Worm (Caenorhabditis elegans): ENCODE measurements around the gene T07E3.3.

The T07E3.3 gene

ce11 chrIII:6903056-6903977, at the start of gene T07E3.3, which contains the start of gene brc-2:
Gene T07E3.3 (plus strand): TSS chrIII:6903877.
Gene brc-2 (minus strand): TSS chrIII:6903106.
- TF ChIP-seq pes-1 (GFP tag; IDR thresholded peaks at IDR 0.05) (no peak), tbx-11 (GFP tag; IDR thresholded peaks at IDR 0.05) (no peak), F13C5.2 (tag; optimal IDR thresholded peaks at IDR 0.05) (no peak), ama-1 (optimal IDR thresholded peaks at IDR 0.05) (no peak), sea-1 (GFP tag; conservative IDR thresholded peaks at IDR 0.05) (no peak), hnd-1 (tag; optimal IDR thresholded peaks at IDR 0.05) (no peak), scrt-1 (GFP tag; IDR thresholded peaks at IDR 0.05) (no peak), B0310.2 (tag; optimal IDR thresholded peaks at IDR 0.05) (no peak), hmg-4 (GFP tag; optimal IDR thresholded peaks at IDR 0.05) (no peak), flt-1 (GFP tag; IDR thresholded peaks at IDR 0.05) (no peak), ceh-13 (GFP tag; optimal IDR thresholded peaks at IDR 0.05) (no peak), ets-7 (tag; optimal IDR thresholded peaks at IDR 0.05) (no peak), ceh-36 (tag; optimal IDR thresholded peaks at IDR 0.05) (no peak), hmbx-1 (tag; optimal IDR thresholded peaks at IDR 0.05) (no peak), tbx-37 (GFP tag; conservative IDR thresholded peaks at IDR 0.05) (no peak), tra-4 (tag; optimal IDR thresholded peaks at IDR 0.05) (no peak)

DNA sequence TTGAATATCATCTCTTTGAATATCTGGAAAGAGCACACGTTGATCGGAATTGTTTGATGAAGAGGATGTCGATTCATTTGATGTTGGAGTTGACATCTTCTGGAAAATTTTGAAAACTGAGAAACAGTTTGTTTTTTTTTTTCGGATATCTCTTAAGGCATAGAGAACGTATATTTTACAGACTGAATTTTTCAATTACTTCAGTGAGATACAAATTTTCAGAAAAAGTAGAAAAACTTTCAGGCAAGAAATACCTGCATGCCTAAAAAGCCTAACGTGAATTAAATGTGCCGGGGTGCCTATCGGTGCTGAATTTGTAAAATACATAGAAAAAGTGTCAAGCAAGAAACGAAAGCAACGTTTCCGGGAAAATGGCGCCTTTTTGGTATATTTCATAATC, 47.0 kb upstream of the T07E3.3 start, which contains the start of gene zak-1:
Gene zak-1 (minus strand): TSS at position 101 of the 400 bp plus-strand sequence.
- no peak for TF ChIP-seq hnd-1 (tag; optimal IDR thresholded peaks at IDR 0.05)
- TF ChIP-seq F13C5.2 (tag; optimal IDR thresholded peaks at IDR 0.05): no peak
- no peak for TF ChIP-seq hmg-4 (GFP tag; optimal IDR thresholded peaks at IDR 0.05)
- TF ChIP-seq ceh-36 (tag; optimal IDR thresholded peaks at IDR 0.05): no peak
- TF ChIP-seq scrt-1 (GFP tag; IDR thresholded peaks at IDR 0.05): no peak
- no peak for TF ChIP-seq ets-7 (tag; optimal IDR thresholded peaks at IDR 0.05)
- no peak for TF ChIP-seq flt-1 (GFP tag; IDR thresholded peaks at IDR 0.05)
- no peak for TF ChIP-seq tra-4 (tag; optimal IDR thresholded peaks at IDR 0.05)

- TF ChIP-seq scrt-1 (GFP tag; IDR thresholded peaks at IDR 0.05): no peak
- no peak for TF ChIP-seq tbx-11 (GFP tag; IDR thresholded peaks at IDR 0.05)
- TF ChIP-seq sea-1 (GFP tag; conservative IDR thresholded peaks at IDR 0.05): no peak
- TF ChIP-seq flt-1 (GFP tag; IDR thresholded peaks at IDR 0.05): no peak
- no peak for TF ChIP-seq B0310.2 (tag; optimal IDR thresholded peaks at IDR 0.05)
- no peak for TF ChIP-seq hmg-4 (GFP tag; optimal IDR thresholded peaks at IDR 0.05)
- TF ChIP-seq ceh-36 (tag; optimal IDR thresholded peaks at IDR 0.05): no peak
- TF ChIP-seq ceh-13 (GFP tag; optimal IDR thresholded peaks at IDR 0.05): no peak
- no peak for TF ChIP-seq F13C5.2 (tag; optimal IDR thresholded peaks at IDR 0.05)
- TF ChIP-seq hmbx-1 (tag; optimal IDR thresholded peaks at IDR 0.05): no peak
- no peak for TF ChIP-seq aly-1 (tag; optimal IDR thresholded peaks at IDR 0.05)
- no peak for TF ChIP-seq tbx-37 (GFP tag; conservative IDR thresholded peaks at IDR 0.05)
- TF ChIP-seq pes-1 (GFP tag; IDR thresholded peaks at IDR 0.05): no peak
- TF ChIP-seq tra-4 (tag; optimal IDR thresholded peaks at IDR 0.05): no peak
- no peak for TF ChIP-seq ama-1 (optimal IDR thresholded peaks at IDR 0.05)
- TF ChIP-seq hnd-1 (tag; optimal IDR thresholded peaks at IDR 0.05): no peak
Observed at ce11 chrIII:6857390-6857848, 46.3 kb upstream of the T07E3.3 start.

- TF ChIP-seq ets-7 (tag; optimal IDR thresholded peaks at IDR 0.05): no peak
- no peak for TF ChIP-seq F13C5.2 (tag; optimal IDR thresholded peaks at IDR 0.05)
- TF ChIP-seq hmg-4 (GFP tag; optimal IDR thresholded peaks at IDR 0.05): no peak
- no peak for TF ChIP-seq ceh-13 (GFP tag; optimal IDR thresholded peaks at IDR 0.05)
- no peak for TF ChIP-seq tbx-37 (GFP tag; conservative IDR thresholded peaks at IDR 0.05)
- TF ChIP-seq flt-1 (GFP tag; IDR thresholded peaks at IDR 0.05): no peak
- no peak for TF ChIP-seq B0310.2 (tag; optimal IDR thresholded peaks at IDR 0.05)
- TF ChIP-seq tra-4 (tag; optimal IDR thresholded peaks at IDR 0.05): no peak
- TF ChIP-seq aly-1 (tag; optimal IDR thresholded peaks at IDR 0.05): no peak
- no peak for TF ChIP-seq hmbx-1 (tag; optimal IDR thresholded peaks at IDR 0.05)
- TF ChIP-seq scrt-1 (GFP tag; IDR thresholded peaks at IDR 0.05): no peak
- TF ChIP-seq ceh-36 (tag; optimal IDR thresholded peaks at IDR 0.05): no peak
- TF ChIP-seq hnd-1 (tag; optimal IDR thresholded peaks at IDR 0.05): no peak
- no peak for TF ChIP-seq tbx-11 (GFP tag; IDR thresholded peaks at IDR 0.05)
- TF ChIP-seq sea-1 (GFP tag; conservative IDR thresholded peaks at IDR 0.05): no peak
- no peak for TF ChIP-seq pes-1 (GFP tag; IDR thresholded peaks at IDR 0.05)
Observed at ce11 chrIII:6859482-6859881, 44.2 kb upstream of the T07E3.3 start, which contains the start of gene clec-158. Gene clec-158 (minus strand): TSS chrIII:6859582.

- TF ChIP-seq tbx-11 (GFP tag; IDR thresholded peaks at IDR 0.05) (no peak), hnd-1 (tag; optimal IDR thresholded peaks at IDR 0.05) (no peak), sea-1 (GFP tag; conservative IDR thresholded peaks at IDR 0.05) (no peak), ceh-13 (GFP tag; optimal IDR thresholded peaks at IDR 0.05) (no peak)
Observed at ce11 chrIII:6863901-6864300, 39.8 kb upstream of the T07E3.3 start, which contains the start of gene sma-3. Gene sma-3 (minus strand): TSS chrIII:6863968.

ce11 chrIII:6869268-6869667, 34.4 kb upstream of the T07E3.3 start, which contains the start of the genes cra-1 and kbp-1:
Gene cra-1 (minus strand): TSS chrIII:6869460.
Gene kbp-1 (plus strand): TSS chrIII:6869633.
- TF ChIP-seq tra-4 (tag; optimal IDR thresholded peaks at IDR 0.05) (no peak), F13C5.2 (tag; optimal IDR thresholded peaks at IDR 0.05) (peak; percentile 20)

DNA sequence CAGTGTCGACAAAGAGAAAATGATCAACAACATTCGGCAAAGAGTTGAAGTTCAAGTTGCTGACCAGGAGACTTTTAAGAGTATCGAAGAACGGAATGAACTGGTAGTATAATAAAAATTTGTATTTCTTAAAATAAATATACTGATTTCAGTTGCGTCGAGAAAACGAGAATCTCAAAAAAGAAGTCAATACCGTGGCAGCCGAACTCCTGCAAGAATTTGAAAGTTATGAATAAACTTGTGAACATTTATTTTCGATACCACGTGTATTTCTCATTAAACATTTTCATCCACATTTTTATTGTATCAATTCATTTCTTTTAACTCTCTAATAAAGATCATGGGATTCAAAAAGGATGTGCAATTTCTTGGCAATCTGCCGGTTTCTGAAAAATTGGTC, 33.7 kb upstream of the T07E3.3 start, which contains the start of gene K04C2.8:
Gene K04C2.8 (plus strand): TSS at position 301 of the 400 bp plus-strand sequence.
- TF ChIP-seq B0310.2 (tag; optimal IDR thresholded peaks at IDR 0.05): no peak
- TF ChIP-seq tbx-37 (GFP tag; conservative IDR thresholded peaks at IDR 0.05): no peak
- no peak for TF ChIP-seq ceh-13 (GFP tag; optimal IDR thresholded peaks at IDR 0.05)
- TF ChIP-seq F13C5.2 (tag; optimal IDR thresholded peaks at IDR 0.05): no peak
- TF ChIP-seq aly-1 (tag; optimal IDR thresholded peaks at IDR 0.05): no peak
- no peak for TF ChIP-seq hmbx-1 (tag; optimal IDR thresholded peaks at IDR 0.05)
- no peak for TF ChIP-seq hmg-4 (GFP tag; optimal IDR thresholded peaks at IDR 0.05)
- TF ChIP-seq flt-1 (GFP tag; IDR thresholded peaks at IDR 0.05): no peak
- TF ChIP-seq tbx-11 (GFP tag; IDR thresholded peaks at IDR 0.05): no peak
- no peak for TF ChIP-seq ets-7 (tag; optimal IDR thresholded peaks at IDR 0.05)
- no peak for TF ChIP-seq sea-1 (GFP tag; conservative IDR thresholded peaks at IDR 0.05)
- TF ChIP-seq scrt-1 (GFP tag; IDR thresholded peaks at IDR 0.05): no peak
- no peak for TF ChIP-seq tra-4 (tag; optimal IDR thresholded peaks at IDR 0.05)
